Fruit fly (Drosophila melanogaster) whole organism, pupa: ENCODE data around the gene Cht11.

Experiments
- CG13204 ChIP-seq: fragments of 200-800 bp; sonication (Bioruptor generic); optimal IDR thresholded peaks from 2 replicates; lab custom pipeline; 2018; ENCODE audit warnings: missing biosample characterization, mild to moderate bottlenecking, missing genetic modification characterization, moderate library complexity
- D1 ChIP-seq: fragments of 200-800 bp; sonication (Bioruptor generic); optimal IDR thresholded peaks from 2 replicates; lab custom pipeline; 2018; ENCODE audit warnings: missing biosample characterization, mild to moderate bottlenecking, missing genetic modification characterization, moderate library complexity
- EcR ChIP-seq: fragments of 200-800 bp; sonication (Bioruptor generic); optimal IDR thresholded peaks from 3 replicates; lab custom pipeline; 2019; ENCODE audit warnings: missing biosample characterization, missing genetic modification characterization, mild to moderate bottlenecking, moderate library complexity, missing genetic modification reagents
- Pif1A ChIP-seq: fragments of 200-800 bp; sonication (Bioruptor generic); optimal IDR thresholded peaks from 3 replicates; lab custom pipeline; 2016; ENCODE audit warnings: missing biosample characterization, missing genetic modification characterization

DNA sequence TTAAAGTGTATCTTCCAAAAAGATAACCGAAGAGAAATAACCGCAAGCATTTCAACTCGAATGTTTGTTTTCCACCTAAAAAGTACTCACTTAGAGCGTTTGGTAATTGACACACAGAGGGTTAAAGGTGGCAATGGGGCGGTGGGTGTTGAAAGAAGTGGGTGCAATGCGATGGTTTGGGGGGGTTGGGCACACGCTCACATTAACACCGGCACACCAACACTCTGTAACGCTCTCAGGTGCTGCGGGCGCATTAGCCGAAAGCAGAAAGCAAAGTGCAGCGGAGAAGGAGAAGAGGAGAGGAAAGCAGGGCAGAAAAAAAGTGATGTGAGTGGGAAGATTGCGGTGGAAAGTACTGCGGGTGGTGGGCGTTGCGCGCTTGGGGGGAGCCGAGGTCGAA is 15.7 kb upstream of the Cht11 start:
- TF ChIP-seq EcR (no peak), D1 (no peak), CG13204 (GFP tag; lab: Kevin White, UChicago) (no peak), Pif1A (GFP tag; lab: Kevin White, UChicago) (no peak)
